Worm (Caenorhabditis elegans) whole organism, midembryonic: ENCODE data around the gene F44B9.5.

Experiments used
- cog-1 ChIP-seq: sonication (generic microtip); optimal IDR thresholded peaks from 2 replicates; lab custom pipeline; 2016; ENCODE audit warnings: missing genetic modification characterization, missing compliant biosample characterization
- flt-1 ChIP-seq: fragments of 200-800 bp; sonication (Bioruptor generic); IDR thresholded peaks from 2 replicates; pipeline ENCODE4 v1.3.6; 2022; ENCODE audit warnings: missing genetic modification characterization, missing compliant biosample characterization
- klf-2 ChIP-seq: fragments of 200-800 bp; sonication (Bioruptor generic); conservative IDR thresholded peaks from 2 replicates; pipeline ENCODE4 v1.3.6; 2022; ENCODE audit warnings: missing genetic modification reagents, missing genetic modification characterization, missing compliant biosample characterization
- med-1 ChIP-seq: sonication (generic microtip); optimal IDR thresholded peaks from 2 replicates; lab custom pipeline; 2017; ENCODE audit warnings: missing genetic modification characterization, mild to moderate bottlenecking, missing compliant biosample characterization, antibody characterized with exemption, missing genetic modification reagents; ENCODE audit not compliant: insufficient read depth
- ref-1 ChIP-seq: fragments of 200-800 bp; sonication (Bioruptor generic); conservative IDR thresholded peaks from 2 replicates; pipeline ENCODE4 v1.3.6; 2022; ENCODE audit warnings: missing genetic modification reagents, missing genetic modification characterization, missing compliant biosample characterization
- tab-1 ChIP-seq: fragments of 200-800 bp; sonication (Bioruptor generic); IDR thresholded peaks from 2 replicates; pipeline ENCODE4 v1.3.6; 2022; ENCODE audit warnings: missing genetic modification characterization, missing compliant biosample characterization
- ztf-23 ChIP-seq: fragments of 200-800 bp; sonication (Bioruptor generic); IDR thresholded peaks from 2 replicates; pipeline ENCODE4 v1.3.6; 2022; ENCODE audit warnings: missing genetic modification reagents, missing genetic modification characterization, missing compliant biosample characterization

DNA sequence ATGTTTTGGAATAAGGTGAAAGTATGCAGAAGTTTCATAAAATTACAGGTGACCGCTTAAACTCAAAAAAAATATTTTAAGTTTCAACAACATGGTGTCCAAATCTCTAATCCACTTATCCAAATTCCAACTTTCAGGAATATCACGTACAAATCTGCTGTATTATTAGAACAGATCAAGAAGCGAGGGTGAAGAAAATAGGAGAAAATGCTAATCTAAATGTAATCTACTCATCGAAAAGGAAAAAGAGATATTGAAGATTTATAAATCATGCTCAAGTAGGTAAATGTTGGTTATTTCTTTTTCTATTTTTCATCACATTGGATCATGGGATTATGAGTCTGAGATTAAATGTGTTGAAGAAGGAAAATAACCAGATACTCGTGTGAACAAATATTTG, 14.8 kb downstream of the F44B9.5 start:
- TF ChIP-seq tab-1 (GFP tag; lab: Robert Waterston, UW): no peak
- no peak for TF ChIP-seq med-1 (GFP tag; lab: Kevin White, UChicago)
- TF ChIP-seq flt-1 (GFP tag; lab: Robert Waterston, UW): no peak
- no peak for TF ChIP-seq cog-1
- no peak for TF ChIP-seq ref-1
- TF ChIP-seq klf-2 (GFP tag; lab: Robert Waterston, UW): no peak
- no peak for TF ChIP-seq ztf-23 (GFP tag; lab: Robert Waterston, UW)
